Worm (Caenorhabditis elegans): Measurements from ENCODE around the gene C18H7.12.

- TF ChIP-seq cebp-1 (GFP tag; IDR thresholded peaks at IDR 0.05) (no peak), cebp-1 (tag; optimal IDR thresholded peaks at IDR 0.05) (no peak), ztf-3 (GFP tag; optimal IDR thresholded peaks at IDR 0.05) (no peak), attf-6 (GFP tag; IDR thresholded peaks at IDR 0.05) (no peak), ama-1 (optimal IDR thresholded peaks at IDR 0.05) (no peak), ama-1 (GFP tag; optimal IDR thresholded peaks at IDR 0.05) (no peak)
These were observed 4.8 kb upstream of the C18H7.12 start, which contains the start of gene C18H7.6 for ce11 chrIV:592382-592781.

Data from whole organism, young adult.